Worm (Caenorhabditis elegans): Measurements from ENCODE around the gene kmo-1.

Gene kmo-1

DNA sequence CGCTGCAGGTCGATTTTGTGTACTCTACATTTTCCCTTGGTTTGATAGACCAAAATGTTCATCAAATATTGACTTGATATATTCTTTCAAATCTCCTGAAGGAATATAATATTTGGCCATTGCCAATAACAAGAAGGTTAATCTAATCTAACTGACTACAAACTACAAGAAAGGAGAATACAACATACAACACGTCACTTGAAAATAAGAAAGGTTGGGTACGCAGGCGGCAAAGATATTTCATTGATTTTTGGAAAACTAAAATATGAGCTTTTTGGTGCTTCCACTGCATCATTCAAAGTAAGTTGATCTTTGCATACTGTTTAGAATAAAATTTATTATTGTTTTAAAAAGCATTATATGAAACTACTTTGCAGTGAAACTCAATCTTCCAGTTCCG lies 27.8 kb upstream of the kmo-1 start, which contains the start of gene nhr-209:
Gene nhr-209 (plus strand): TSS at position 27 of the 400 bp plus-strand sequence.
- no peak for TF ChIP-seq nhr-77 (tag; optimal IDR thresholded peaks at IDR 0.05)
- no peak for TF ChIP-seq dmd-4 (tag; optimal IDR thresholded peaks at IDR 0.05)
- TF ChIP-seq Y55F3AM.14 (GFP tag; optimal IDR thresholded peaks at IDR 0.05) = no peak
- no peak for TF ChIP-seq lin-39 (tag; optimal IDR thresholded peaks at IDR 0.05)
- TF ChIP-seq alr-1 (tag; optimal IDR thresholded peaks at IDR 0.05) = no peak
- TF ChIP-seq aly-2 (tag; optimal IDR thresholded peaks at IDR 0.05) = no peak
- no peak for TF ChIP-seq nhr-11 (tag; optimal IDR thresholded peaks at IDR 0.05)
- TF ChIP-seq lin-11 (tag; optimal IDR thresholded peaks at IDR 0.05) = no peak
- TF ChIP-seq nhr-25 (tag; optimal IDR thresholded peaks at IDR 0.05) = no peak
- TF ChIP-seq ztf-11 (tag; optimal IDR thresholded peaks at IDR 0.05) = no peak
- no peak for TF ChIP-seq mbf-1 (tag; optimal IDR thresholded peaks at IDR 0.05)
- TF ChIP-seq skn-1 (tag; optimal IDR thresholded peaks at IDR 0.05) = no peak
- TF ChIP-seq crh-2 (tag; optimal IDR thresholded peaks at IDR 0.05) = no peak
- TF ChIP-seq ZK546.5 (tag; optimal IDR thresholded peaks at IDR 0.05) = no peak
- no peak for TF ChIP-seq gmeb-1 (tag; optimal IDR thresholded peaks at IDR 0.05)
- TF ChIP-seq unc-55 (GFP tag; optimal IDR thresholded peaks at IDR 0.05) = no peak
- no peak for TF ChIP-seq R02D3.7 (tag; optimal IDR thresholded peaks at IDR 0.05)
- TF ChIP-seq F13H6.1 (tag; optimal IDR thresholded peaks at IDR 0.05) = no peak
- TF ChIP-seq zag-1 (tag; optimal IDR thresholded peaks at IDR 0.05) = no peak

DNA sequence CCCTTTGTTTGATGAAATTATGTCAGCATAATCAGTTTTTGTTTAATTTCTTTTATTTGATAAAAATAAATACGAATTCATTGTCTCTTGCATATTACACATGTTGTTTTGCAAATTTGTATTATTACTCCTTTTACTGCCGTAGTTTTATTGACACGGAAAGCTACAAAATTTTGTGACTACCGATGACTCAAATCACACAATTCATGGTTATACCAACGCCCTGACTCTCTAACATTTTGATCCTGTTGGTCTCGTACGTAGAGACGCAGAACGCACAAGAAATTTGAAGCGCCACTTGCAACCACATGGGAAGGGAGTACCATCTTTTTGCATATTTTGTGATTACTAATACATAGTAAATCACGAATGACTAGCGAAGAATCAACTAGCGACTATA lies 25.5 kb upstream of the kmo-1 start, which contains the start of gene nhr-207:
Gene nhr-207 (plus strand): TSS at position 282 of the 400 bp plus-strand sequence.
- TF ChIP-seq sma-9 (GFP tag; optimal IDR thresholded peaks at IDR 0.05) (peak; percentile 60), sma-9 (tag; optimal IDR thresholded peaks at IDR 0.05) (no peak), nhr-129 (tag; optimal IDR thresholded peaks at IDR 0.05) (peak; percentile 9), fos-1 (tag; optimal IDR thresholded peaks at IDR 0.05) (peak; percentile 72), zag-1 (tag; optimal IDR thresholded peaks at IDR 0.05) (no peak), ztf-4 (tag; optimal IDR thresholded peaks at IDR 0.05) (no peak)

DNA sequence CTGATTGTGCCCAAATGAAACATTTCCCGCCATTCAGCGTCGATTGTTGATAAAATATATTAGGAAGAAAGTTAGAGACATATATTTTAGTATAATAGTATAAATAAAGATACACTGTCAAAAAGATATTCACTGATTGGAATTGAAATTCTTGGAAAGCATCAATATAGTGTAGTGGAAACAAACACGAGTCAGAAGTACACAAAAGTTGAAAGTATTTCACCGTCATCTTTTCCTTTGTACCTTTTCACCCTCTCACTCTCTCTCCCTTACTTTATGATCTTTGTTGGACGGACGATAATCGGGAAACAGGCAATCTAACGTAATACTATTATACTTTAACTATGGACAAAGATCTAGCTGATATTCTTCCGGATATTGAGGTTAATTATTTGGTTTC lies 23.7 kb upstream of the kmo-1 start, which contains the start of gene nhr-208:
Gene nhr-208 (plus strand): TSS at position 288 of the 400 bp plus-strand sequence.
- TF ChIP-seq sma-9 (GFP tag; optimal IDR thresholded peaks at IDR 0.05) = peak; percentile 11
- TF ChIP-seq sma-9 (tag; optimal IDR thresholded peaks at IDR 0.05) = no peak
- TF ChIP-seq fos-1 (tag; optimal IDR thresholded peaks at IDR 0.05) = peak; percentile 11
- TF ChIP-seq unc-55 (GFP tag; optimal IDR thresholded peaks at IDR 0.05) = no peak

- TF ChIP-seq fos-1 (tag; optimal IDR thresholded peaks at IDR 0.05) (peak; percentile 85), lin-39 (tag; optimal IDR thresholded peaks at IDR 0.05) (no peak), ztf-11 (tag; optimal IDR thresholded peaks at IDR 0.05) (no peak), ama-1 (optimal IDR thresholded peaks at IDR 0.05) (no peak), elt-1 (tag; optimal IDR thresholded peaks at IDR 0.05) (no peak), mab-5 (tag; optimal IDR thresholded peaks at IDR 0.05) (no peak), elt-3 (tag; optimal IDR thresholded peaks at IDR 0.05) (no peak), nhr-129 (tag; optimal IDR thresholded peaks at IDR 0.05) (peak; percentile 71), nhr-11 (tag; optimal IDR thresholded peaks at IDR 0.05) (no peak), nhr-25 (tag; optimal IDR thresholded peaks at IDR 0.05) (peak; percentile 12), skn-1 (tag; optimal IDR thresholded peaks at IDR 0.05) (no peak), nhr-21 (tag; optimal IDR thresholded peaks at IDR 0.05) (no peak), sma-3 (GFP tag; optimal IDR thresholded peaks at IDR 0.05) (peak; percentile 21), gmeb-1 (tag; optimal IDR thresholded peaks at IDR 0.05) (no peak), ztf-4 (tag; optimal IDR thresholded peaks at IDR 0.05) (no peak), crh-2 (tag; optimal IDR thresholded peaks at IDR 0.05) (peak; percentile 67), alr-1 (tag; optimal IDR thresholded peaks at IDR 0.05) (no peak), zag-1 (tag; optimal IDR thresholded peaks at IDR 0.05) (no peak), Y55F3AM.14 (GFP tag; optimal IDR thresholded peaks at IDR 0.05) (no peak), nhr-237 (tag; optimal IDR thresholded peaks at IDR 0.05) (no peak), snpc-4 (tag; optimal IDR thresholded peaks at IDR 0.05) (no peak), F13H6.1 (tag; optimal IDR thresholded peaks at IDR 0.05) (peak; percentile 7), lsy-2 (tag; optimal IDR thresholded peaks at IDR 0.05) (no peak), nhr-6 (tag; optimal IDR thresholded peaks at IDR 0.05) (no peak), ztf-1 (GFP tag; conservative IDR thresholded peaks at IDR 0.05) (no peak), lin-11 (tag; optimal IDR thresholded peaks at IDR 0.05) (no peak), nhr-23 (tag; optimal IDR thresholded peaks at IDR 0.05) (no peak), sma-9 (GFP tag; optimal IDR thresholded peaks at IDR 0.05) (peak; percentile 56), sma-9 (tag; optimal IDR thresholded peaks at IDR 0.05) (no peak), dmd-4 (tag; optimal IDR thresholded peaks at IDR 0.05) (no peak)
Measured at ce11 chrV:12091759-12092158, 21.4 kb upstream of the kmo-1 start, which contains the start of gene nhr-206. nhr-206 (plus strand) TSS chrV:12092006.
